Worm (Caenorhabditis elegans) whole organism, dauer: ENCODE measurements around the gene rgs-11.
"Not testable (repeated sequence)": the region's sequence is repeated elsewhere in the genome, so short reads cannot be mapped to it uniquely, and the experiment has no call there.

Experiments
- unc-62 ChIP-seq: sonication (generic microtip); optimal IDR thresholded peaks from 2 replicates; lab custom pipeline; 2017; ENCODE audit warnings: missing biosample characterization, missing genetic modification reagents, missing genetic modification characterization

The rgs-11 gene

DNA sequence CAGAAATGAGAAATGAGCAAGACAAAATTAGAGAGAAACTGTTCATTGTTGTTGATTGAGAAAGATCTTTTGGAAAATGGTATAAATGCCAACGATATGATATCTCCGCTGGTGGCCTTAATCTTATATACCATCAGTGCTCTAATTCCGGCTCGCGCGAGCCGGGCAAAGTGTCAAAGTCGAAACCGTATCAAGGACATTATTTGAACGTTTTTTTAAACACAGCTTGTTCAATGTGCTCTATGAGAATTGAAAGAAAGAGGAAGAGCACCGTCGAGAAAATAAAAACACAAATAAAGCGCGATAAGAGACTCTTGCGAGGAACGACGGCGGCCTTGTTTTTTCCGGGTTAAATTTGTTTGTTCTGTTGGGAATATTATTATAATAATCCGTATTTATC is 2.9 kb upstream of the rgs-11 start, which contains the start of gene idpp-3:
Gene idpp-3, minus strand, starts transcription at position 101 of the 400 bp plus-strand sequence.
- TF ChIP-seq unc-62 (GFP tag; lab: Kevin White, UChicago) = no peak

DNA sequence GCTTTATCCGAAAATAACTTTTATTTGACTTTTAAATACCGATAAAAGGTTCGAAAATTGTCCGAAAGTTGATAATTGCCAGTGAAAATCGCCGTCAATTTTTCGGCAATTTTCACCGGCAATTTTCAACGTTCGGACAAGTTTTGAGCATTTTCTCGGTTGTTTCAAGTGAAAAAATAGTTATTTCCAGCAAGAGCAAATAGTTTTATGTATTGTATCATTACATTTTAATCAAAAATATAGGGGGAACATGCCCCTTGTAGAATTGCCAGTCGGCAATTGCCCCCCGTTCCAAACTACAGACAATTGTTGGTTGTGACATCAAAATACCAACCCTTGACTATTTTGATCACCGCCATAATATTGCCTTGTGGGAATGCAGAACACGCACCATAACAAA is 1.9 kb upstream of the rgs-11 start, which contains the start of gene rgs-10:
Gene rgs-10, plus strand, starts transcription at position 301 of the 400 bp plus-strand sequence.
- no peak for TF ChIP-seq unc-62 (GFP tag; lab: Kevin White, UChicago)

DNA sequence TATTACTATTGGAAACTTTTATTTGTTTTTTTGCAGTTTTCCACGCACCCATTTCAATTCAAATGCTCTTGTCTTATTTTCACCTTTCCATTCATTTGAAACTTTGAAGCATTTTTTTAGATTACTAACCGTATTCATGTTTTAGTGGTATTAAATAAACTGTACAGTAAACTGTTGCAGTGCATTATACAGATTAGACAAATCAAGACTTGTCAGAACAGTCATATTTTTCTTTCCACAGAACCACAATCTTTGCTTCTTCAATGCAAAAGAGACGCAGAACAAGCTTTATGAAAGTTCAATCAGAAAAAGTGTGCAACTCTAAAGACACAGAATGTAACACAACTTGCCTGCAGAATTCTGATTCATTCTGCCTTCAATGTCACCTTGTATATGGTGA is 1.4 kb downstream of the rgs-11 start, which contains the start of gene F45B8.5:
Gene F45B8.5, plus strand, starts transcription at position 301 of the 400 bp plus-strand sequence.
- no peak for TF ChIP-seq unc-62 (GFP tag; lab: Kevin White, UChicago)

DNA sequence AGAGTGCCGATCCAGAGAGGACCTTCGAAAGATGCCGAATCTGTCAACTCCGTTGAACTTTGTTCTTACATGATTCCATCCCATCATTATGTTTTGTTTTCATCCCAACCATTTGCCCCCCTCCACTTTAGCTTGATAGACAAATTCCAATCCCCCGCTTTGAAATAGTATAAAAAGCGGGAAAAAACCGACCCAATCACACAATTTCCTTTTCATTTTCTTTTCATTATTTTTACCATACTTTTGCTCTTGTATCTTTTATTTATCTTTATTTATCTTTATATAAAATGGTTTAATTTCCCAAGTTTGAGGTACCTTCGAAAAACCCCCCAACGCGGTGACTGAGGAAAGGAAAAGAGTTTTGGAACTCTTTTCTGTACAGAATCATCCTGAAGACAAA is 2.2 kb downstream of the rgs-11 start, which contains the start of gene F20D1.22:
Gene F20D1.22, plus strand, starts transcription at position 301 of the 400 bp plus-strand sequence.
- TF ChIP-seq unc-62 (GFP tag; lab: Kevin White, UChicago) = not testable (repeated sequence)

ce11 chrX:14969615-14970014 is 5.3 kb downstream of the rgs-11 start:
- TF ChIP-seq unc-62 (GFP tag; lab: Kevin White, UChicago) = no peak

DNA sequence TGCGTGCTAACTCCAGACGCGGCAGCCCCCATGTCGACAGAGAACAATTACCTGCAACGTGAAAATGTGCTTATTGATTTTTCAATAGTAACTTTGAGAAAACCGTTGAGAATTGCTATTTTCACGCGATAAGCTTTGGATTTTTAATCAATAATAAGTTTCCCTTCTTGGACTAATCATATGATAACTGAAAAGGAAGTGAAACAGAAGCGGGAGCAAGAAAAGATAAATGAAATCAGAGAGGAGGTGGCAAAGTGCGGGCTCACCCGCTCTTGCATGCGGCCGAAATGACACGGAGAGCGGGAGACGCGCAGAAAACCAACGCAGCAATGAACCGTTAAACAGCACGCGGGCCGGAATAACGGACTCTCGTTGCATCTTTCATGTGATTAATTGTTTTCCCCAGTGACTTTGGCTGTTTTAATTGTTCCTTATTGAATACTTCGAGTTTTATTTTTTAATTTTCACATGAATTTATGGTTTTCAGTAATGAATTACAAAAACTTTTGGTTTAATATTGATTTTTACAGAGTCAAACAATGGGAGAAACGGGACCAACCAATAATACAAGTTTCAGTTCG is 6.0 kb downstream of the rgs-11 start, which contains the start of the genes flwr-1 and tbc-1:
Gene flwr-1, minus strand, starts transcription at position 51 of the 581 bp plus-strand sequence.
Gene tbc-1, plus strand, starts transcription at position 531 of the 581 bp plus-strand sequence.
- no peak for TF ChIP-seq unc-62 (GFP tag; lab: Kevin White, UChicago)

- no peak for TF ChIP-seq unc-62 (GFP tag; lab: Kevin White, UChicago)
These were observed 8.7 kb downstream of the rgs-11 start for ce11 chrX:14973085-14973484.

DNA sequence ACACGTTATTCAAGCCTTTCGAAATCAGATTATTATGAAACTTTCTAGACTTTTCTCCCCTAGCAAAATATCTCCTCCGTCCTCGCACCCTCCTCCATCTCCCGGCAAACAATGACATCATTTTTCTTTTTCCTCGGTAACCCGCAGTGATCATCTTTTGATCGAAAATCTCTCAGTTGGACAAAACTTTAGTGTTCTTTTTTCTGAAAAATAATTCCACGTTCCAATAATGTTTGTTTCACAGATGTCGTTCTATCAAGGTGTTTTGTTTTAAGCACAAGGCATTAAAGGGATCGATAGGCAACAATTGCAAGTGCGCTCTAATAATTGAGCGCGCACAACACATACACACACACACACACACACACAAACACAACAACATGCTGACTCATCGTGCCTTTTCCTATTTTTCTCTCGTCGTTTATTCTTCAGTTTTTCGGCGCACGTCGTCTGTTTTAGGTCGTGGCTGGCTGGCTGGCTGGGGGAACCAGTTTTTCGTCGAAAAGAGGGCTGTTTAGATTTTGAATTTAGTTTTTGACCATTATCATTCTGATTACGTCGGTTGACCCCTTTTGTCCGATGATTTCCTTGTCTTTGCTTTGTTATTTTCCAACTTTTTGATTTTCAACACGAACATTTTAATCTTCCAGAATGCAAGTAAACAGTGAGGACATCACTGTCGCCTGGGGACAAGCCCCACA is 11.3 kb downstream of the rgs-11 start, which contains the start of gene F20D1.3:
Gene F20D1.3, plus strand, starts transcription at position 651 of the 701 bp plus-strand sequence.
- TF ChIP-seq unc-62 (GFP tag; lab: Kevin White, UChicago) = no peak

DNA sequence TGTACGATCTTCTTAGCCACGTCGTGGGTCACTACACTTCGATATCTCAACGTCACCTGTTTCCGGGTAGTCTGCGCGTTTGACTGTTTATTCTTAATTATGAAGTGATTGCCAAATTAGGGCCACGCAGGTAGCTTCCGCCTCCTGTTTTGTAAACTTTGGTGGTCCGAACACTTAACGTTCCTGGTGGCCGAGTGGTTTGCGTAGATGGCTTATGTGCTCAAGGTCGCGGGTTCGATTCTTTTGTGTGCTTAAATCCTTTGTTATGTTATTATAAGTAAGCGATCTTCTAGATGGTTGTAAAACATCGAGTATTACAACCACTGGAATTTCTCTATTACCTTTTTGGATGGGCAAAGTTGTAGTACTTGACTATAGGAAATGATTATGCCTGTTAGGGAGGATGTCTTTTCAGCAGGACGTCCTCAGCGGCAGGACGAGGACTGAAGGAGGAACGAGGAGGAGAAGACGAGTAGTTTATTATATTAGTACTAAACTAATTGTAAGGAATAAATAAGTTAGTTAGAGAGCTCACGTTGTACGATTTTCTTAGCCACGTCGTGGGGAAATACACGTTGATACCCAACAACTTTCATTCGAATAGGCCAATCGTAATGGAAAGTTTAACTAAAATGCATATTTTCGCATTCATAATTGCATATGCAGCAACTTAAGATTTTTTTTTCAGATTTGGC is 12.6 kb downstream of the rgs-11 start:
- TF ChIP-seq unc-62 (GFP tag; lab: Kevin White, UChicago) = no peak

- no peak for TF ChIP-seq unc-62 (GFP tag; lab: Kevin White, UChicago)
These were observed 14.4 kb downstream of the rgs-11 start for ce11 chrX:14978756-14979155.

ce11 chrX:14979388-14979787 is 15.0 kb downstream of the rgs-11 start, which contains the start of gene emre-1:
emre-1 (plus strand) TSS chrX:14979688.
- no peak for TF ChIP-seq unc-62 (GFP tag; lab: Kevin White, UChicago)

- no peak for TF ChIP-seq unc-62 (GFP tag; lab: Kevin White, UChicago)
These were observed 18.2 kb downstream of the rgs-11 start, which contains the start of gene plp-2 for ce11 chrX:14982525-14982924. plp-2 (minus strand) TSS chrX:14982804.

DNA sequence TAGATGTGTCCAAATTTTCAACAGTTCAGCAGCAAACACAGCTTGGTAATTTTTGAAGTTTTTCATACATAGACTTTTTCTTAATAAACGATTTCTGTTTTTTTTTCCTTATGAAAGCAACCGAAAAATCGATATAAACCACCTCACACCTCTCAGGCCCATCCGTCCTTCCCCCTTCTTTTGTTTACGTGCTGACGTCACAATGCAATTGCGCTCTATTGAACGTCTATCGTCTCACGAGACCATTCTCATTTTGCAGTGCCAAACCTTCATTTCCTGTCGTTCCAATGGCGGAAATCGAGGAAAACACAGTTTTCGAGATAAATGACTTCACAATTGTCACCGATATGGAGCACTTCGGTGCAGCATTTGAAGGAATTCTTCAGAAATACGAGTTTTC is 18.9 kb downstream of the rgs-11 start, which contains the start of gene rbg-1:
Gene rbg-1, plus strand, starts transcription at position 260 of the 400 bp plus-strand sequence.
- no peak for TF ChIP-seq unc-62 (GFP tag; lab: Kevin White, UChicago)

- TF ChIP-seq unc-62 (GFP tag; lab: Kevin White, UChicago) = no peak
These were observed 23.8 kb downstream of the rgs-11 start for ce11 chrX:14988160-14988559.

DNA sequence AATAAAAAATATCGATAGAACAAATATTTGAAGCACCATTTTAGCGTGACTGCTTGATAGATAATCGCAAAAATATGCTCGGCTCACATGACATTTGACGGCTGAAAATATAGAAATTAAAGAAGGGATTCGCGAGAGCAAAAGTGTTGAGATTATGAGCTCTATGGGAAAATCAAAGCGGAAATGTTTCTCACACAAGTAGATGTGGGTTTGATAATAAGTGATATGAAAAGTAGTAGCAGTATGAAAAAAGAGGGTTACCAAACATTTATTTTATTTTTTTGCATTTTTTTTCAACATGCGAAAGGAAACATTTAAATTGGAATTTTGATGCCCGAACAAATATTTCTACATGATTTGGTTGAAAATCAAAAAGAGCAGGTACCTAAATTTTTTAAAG is 26.9 kb downstream of the rgs-11 start, which contains the start of gene iglr-1:
Gene iglr-1, minus strand, starts transcription at position 101 of the 400 bp plus-strand sequence.
- TF ChIP-seq unc-62 (GFP tag; lab: Kevin White, UChicago) = no peak
